Fruit fly (Drosophila melanogaster): ENCODE measurements around the gene CG10702.

dm6 chr2L:19034213-19034929, 35.3 kb downstream of the CG10702 start, which contains the start of the genes mib2 and CG31800:
- TF ChIP-seq CG11617 (GFP tag; optimal IDR thresholded peaks at IDR 0.05), result peak; percentile 8
- TF ChIP-seq tj (GFP tag; optimal IDR thresholded peaks at IDR 0.05), result no peak
- no peak for TF ChIP-seq CG14711 (tag; optimal IDR thresholded peaks at IDR 0.05)
- no peak for TF ChIP-seq CG1620 (GFP tag; optimal IDR thresholded peaks at IDR 0.05)
- no peak for TF ChIP-seq kay (GFP tag; ENCODE audit: borderline replicate concordance)
- TF ChIP-seq bab1 (GFP tag; optimal IDR thresholded peaks at IDR 0.05), result peak; percentile 13
- TF ChIP-seq CG5204 (GFP tag; optimal IDR thresholded peaks at IDR 0.05), result no peak
- TF ChIP-seq ovo (GFP tag; optimal IDR thresholded peaks at IDR 0.05), result no peak
- no peak for TF ChIP-seq Crg-1 (GFP tag; optimal IDR thresholded peaks at IDR 0.05)
- no peak for TF ChIP-seq Hr96 (GFP tag; optimal IDR thresholded peaks at IDR 0.05)
